Worm (Caenorhabditis elegans) whole organism, L4 larva: ENCODE results near the gene best-19.

Source experiments
- T20F7.1 ChIP-seq: fragments of 200-800 bp; sonication (Bioruptor generic); optimal IDR thresholded peaks from 2 replicates; lab custom pipeline; 2018; ENCODE audit warnings: mild to moderate bottlenecking, missing genetic modification characterization, missing compliant biosample characterization
- Y75B8A.6 ChIP-seq: fragments of 200-800 bp; sonication (Bioruptor generic); IDR thresholded peaks from 2 replicates; pipeline ENCODE4 v1.3.6; 2022; ENCODE audit warnings: missing genetic modification reagents, missing genetic modification characterization, missing compliant biosample characterization
- ZK337.2 ChIP-seq: fragments of 200-800 bp; sonication (Bioruptor generic); IDR thresholded peaks from 2 replicates; pipeline ENCODE4 v1.3.6; 2022; ENCODE audit warnings: missing genetic modification reagents, missing genetic modification characterization, missing compliant biosample characterization
- aha-1 ChIP-seq: fragments of 150-350 bp; peaks from one replicate; lab custom pipeline; 2014; ENCODE audit warnings: missing biosample characterization, missing genetic modification characterization
- attf-4 ChIP-seq: sonication (generic microtip); optimal IDR thresholded peaks from 3 replicates; lab custom pipeline; 2017; ENCODE audit warnings: missing biosample characterization, missing genetic modification characterization
- ceh-20 ChIP-seq: fragments of 200-800 bp; sonication (Bioruptor generic); IDR thresholded peaks from 2 replicates; pipeline ENCODE4 v1.3.6; 2022; ENCODE audit warnings: missing genetic modification reagents, missing genetic modification characterization, missing compliant biosample characterization
- ceh-28 ChIP-seq: fragments of 150-350 bp; optimal IDR thresholded peaks from 2 replicates; lab custom pipeline; 2014; ENCODE audit warnings: missing biosample characterization, missing genetic modification reagents, missing genetic modification characterization
- daf-12 ChIP-seq: fragments of 150-350 bp; optimal IDR thresholded peaks from 2 replicates; lab custom pipeline; 2014; ENCODE audit warnings: missing biosample characterization, missing genetic modification reagents, missing genetic modification characterization
- daf-16 ChIP-seq, 3 experiments: sonication (generic microtip); optimal IDR thresholded peaks; 2 replicates each; lab custom pipeline; 2016 to 2017; ENCODE audit warnings: missing genetic modification characterization in 3 of 3, missing genetic modification reagents in 3 of 3, mild to moderate bottlenecking in 2 of 3, missing compliant biosample characterization in 2 of 3, missing biosample characterization in 1 of 3, moderate library complexity in 1 of 3
- daf-8 ChIP-seq: fragments of 200-800 bp; sonication (Bioruptor generic); IDR thresholded peaks from 2 replicates; pipeline ENCODE4 v1.3.6; 2022; ENCODE audit warnings: missing genetic modification characterization, missing compliant biosample characterization
- dmd-9 ChIP-seq: fragments of 200-800 bp; sonication (Bioruptor generic); IDR thresholded peaks from 2 replicates; pipeline ENCODE4 v1.3.6; 2022; ENCODE audit warnings: missing genetic modification reagents, missing genetic modification characterization, missing compliant biosample characterization
- dpl-1 ChIP-seq: fragments of 150-350 bp; optimal IDR thresholded peaks from 2 replicates; lab custom pipeline; 2014; ENCODE audit warnings: missing biosample characterization, missing genetic modification reagents, missing genetic modification characterization
- dve-1 ChIP-seq: sonication (generic microtip); optimal IDR thresholded peaks from 2 replicates; lab custom pipeline; 2017; ENCODE audit warnings: antibody characterized with exemption, mild to moderate bottlenecking, missing genetic modification characterization, missing compliant biosample characterization; ENCODE audit not compliant: insufficient read depth
- fkh-10 ChIP-seq: fragments of 150-350 bp; optimal IDR thresholded peaks from 2 replicates; lab custom pipeline; 2014; ENCODE audit warnings: missing biosample characterization, missing genetic modification reagents, missing genetic modification characterization
- gei-8 ChIP-seq: fragments of 200-800 bp; sonication (Bioruptor generic); optimal IDR thresholded peaks from 2 replicates; lab custom pipeline; 2018; ENCODE audit warnings: mild to moderate bottlenecking, missing genetic modification characterization, missing compliant biosample characterization
- hlh-11 ChIP-seq: fragments of 200-800 bp; sonication (Bioruptor generic); optimal IDR thresholded peaks from 2 replicates; lab custom pipeline; 2018; ENCODE audit warnings: mild to moderate bottlenecking, missing genetic modification characterization, missing compliant biosample characterization
- lin-1 ChIP-seq: fragments of 200-800 bp; sonication (Bioruptor generic); IDR thresholded peaks from 2 replicates; pipeline ENCODE4 v1.3.6; 2022; ENCODE audit warnings: missing genetic modification reagents, missing genetic modification characterization, missing compliant biosample characterization
- lin-15B ChIP-seq: fragments of 150-350 bp; sonication (generic microtip); optimal IDR thresholded peaks from 3 replicates; lab custom pipeline; 2014; ENCODE audit warnings: missing biosample characterization, missing genetic modification characterization
- lin-29 ChIP-seq: fragments of 200-800 bp; sonication (Bioruptor generic); IDR thresholded peaks from 2 replicates; pipeline ENCODE4 v1.3.6; 2022; ENCODE audit warnings: missing genetic modification reagents, missing genetic modification characterization, missing compliant biosample characterization
- lsy-2 ChIP-seq, 2 experiments: fragments of 150-350 bp in 1 of 2; sonication (generic microtip) in 1 of 2; optimal IDR thresholded peaks; 2 replicates each; lab custom pipeline; 2014 to 2017; ENCODE audit warnings: missing biosample characterization in 2 of 2, missing genetic modification characterization in 2 of 2
- madf-5 ChIP-seq, 2 experiments: fragments of 200-800 bp; sonication (Bioruptor generic); IDR thresholded peaks; 2 replicates each; pipeline ENCODE4 v1.3.6; 2022; ENCODE audit warnings: missing compliant biosample characterization in 2 of 2, missing genetic modification characterization in 2 of 2
- madf-9 ChIP-seq: fragments of 200-800 bp; sonication (Bioruptor generic); conservative IDR thresholded peaks from 2 replicates; pipeline ENCODE4 v1.3.6; 2022; ENCODE audit warnings: missing genetic modification reagents, missing genetic modification characterization, missing compliant biosample characterization
- mdt-29 ChIP-seq: fragments of 200-800 bp; sonication (Bioruptor generic); IDR thresholded peaks from 2 replicates; pipeline ENCODE4 v1.3.6; 2022; ENCODE audit warnings: missing genetic modification reagents, missing genetic modification characterization, missing compliant biosample characterization
- mes-2 ChIP-seq: sonication (generic microtip); optimal IDR thresholded peaks from 2 replicates; lab custom pipeline; 2016; ENCODE audit warnings: missing genotype, mild to moderate bottlenecking, missing genetic modification characterization, missing compliant biosample characterization; ENCODE audit not compliant: poor library complexity, severe bottlenecking
- nhr-10 ChIP-seq: fragments of 150-350 bp; optimal IDR thresholded peaks from 2 replicates; lab custom pipeline; 2014; ENCODE audit warnings: missing biosample characterization, missing genetic modification characterization
- nhr-28 ChIP-seq: fragments of 150-350 bp; optimal IDR thresholded peaks from 2 replicates; lab custom pipeline; 2014; ENCODE audit warnings: missing biosample characterization, missing genetic modification characterization
- nhr-76 ChIP-seq: fragments of 150-350 bp; optimal IDR thresholded peaks from 2 replicates; lab custom pipeline; 2014; ENCODE audit warnings: missing biosample characterization, missing genetic modification characterization
- nhr-77 ChIP-seq: fragments of 150-350 bp; optimal IDR thresholded peaks from 2 replicates; lab custom pipeline; 2014; ENCODE audit warnings: missing biosample characterization, missing genetic modification characterization
- php-3 ChIP-seq: fragments of 200-800 bp; sonication (Bioruptor generic); IDR thresholded peaks from 2 replicates; pipeline ENCODE4 v1.3.6; 2022; ENCODE audit warnings: missing genetic modification reagents, missing genetic modification characterization, missing compliant biosample characterization
- rbr-2 ChIP-seq: sonication (generic microtip); optimal IDR thresholded peaks from 2 replicates; lab custom pipeline; 2016; ENCODE audit warnings: missing genotype, missing genetic modification characterization, missing compliant biosample characterization
- set-16 ChIP-seq: fragments of 200-800 bp; sonication (Bioruptor generic); IDR thresholded peaks from 2 replicates; pipeline ENCODE4 v1.3.6; 2022; ENCODE audit warnings: missing genetic modification reagents, missing genetic modification characterization, missing compliant biosample characterization
- spr-3 ChIP-seq: fragments of 200-800 bp; sonication (Bioruptor generic); optimal IDR thresholded peaks from 2 replicates; lab custom pipeline; 2018; ENCODE audit warnings: mild to moderate bottlenecking, missing genetic modification characterization, missing compliant biosample characterization
- tag-97 ChIP-seq: fragments of 200-800 bp; sonication (Bioruptor generic); IDR thresholded peaks from 2 replicates; pipeline ENCODE4 v1.3.6; 2022; ENCODE audit warnings: missing genetic modification characterization, missing compliant biosample characterization
- zag-1 ChIP-seq: fragments of 150-350 bp; optimal IDR thresholded peaks from 2 replicates; lab custom pipeline; 2014; ENCODE audit warnings: missing biosample characterization, missing genetic modification characterization
- ztf-11 ChIP-seq: fragments of 150-350 bp; optimal IDR thresholded peaks from 2 replicates; lab custom pipeline; 2014; ENCODE audit warnings: missing biosample characterization, missing genetic modification characterization
- ztf-7 ChIP-seq: fragments of 150-350 bp; optimal IDR thresholded peaks from 2 replicates; lab custom pipeline; 2014; ENCODE audit warnings: missing biosample characterization, missing genetic modification characterization

The best-19 gene

DNA sequence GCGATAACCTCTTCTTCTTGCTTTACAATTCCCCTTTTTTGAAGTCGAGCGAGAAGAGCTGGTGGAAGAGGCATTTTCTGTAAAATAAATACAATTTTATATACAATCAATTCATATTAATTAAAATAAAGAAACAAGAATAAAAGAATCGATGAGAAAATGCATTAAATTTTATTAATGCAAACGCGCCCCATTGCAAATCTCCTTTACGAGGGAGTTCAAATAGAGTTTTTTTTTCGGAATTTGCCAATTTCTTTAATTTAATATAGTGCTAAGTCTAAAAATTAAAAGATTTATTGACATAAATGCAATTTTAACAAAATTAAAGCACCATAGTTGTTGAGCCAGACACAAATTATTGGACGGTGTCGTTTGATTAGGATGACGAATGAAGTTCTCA, 21.8 kb upstream of the best-19 start, which contains the start of gene pqbp-1.1 (continued):
- TF ChIP-seq lsy-2 (tag; optimal IDR thresholded peaks at IDR 0.05; lab: Kevin White, UChicago) (peak in 1 of 2 experiments; percentile 76), zag-1 (tag; lab: Kevin White, UChicago) (no peak), lin-29 (GFP tag; lab: Robert Waterston, UW) (no peak), mdt-29 (GFP tag; lab: Robert Waterston, UW) (no peak), daf-12 (no peak), fkh-10 (peak; percentile 13), set-16 (GFP tag; lab: Robert Waterston, UW) (no peak), madf-9 (GFP tag; lab: Robert Waterston, UW) (no peak), lin-1 (GFP tag; lab: Robert Waterston, UW) (no peak), ztf-7 (tag; lab: Kevin White, UChicago) (no peak), rbr-2 (tag; lab: Kevin White, UChicago) (no peak), dpl-1 (peak; percentile 90)

DNA sequence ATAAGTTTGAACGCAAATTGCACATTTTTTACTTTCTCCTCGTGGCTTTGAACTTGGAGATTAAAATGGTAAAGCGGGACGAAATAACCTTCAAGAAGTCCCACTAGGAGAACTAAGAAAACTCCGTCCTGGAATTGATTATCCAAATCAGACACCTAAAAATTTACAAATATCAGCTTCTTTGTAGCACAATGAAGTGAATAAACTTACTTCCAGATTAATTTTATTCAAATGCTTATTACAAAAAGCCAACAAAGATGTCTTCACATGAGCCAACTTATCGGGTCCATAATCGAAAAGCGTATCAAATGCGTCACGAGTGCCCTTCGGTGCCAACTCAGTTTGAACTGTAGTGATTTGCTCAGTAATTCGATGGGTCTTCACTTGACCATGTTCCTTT, 21.0 kb upstream of the best-19 start:
- TF ChIP-seq zag-1 (tag; lab: Kevin White, UChicago) (no peak), ceh-28 (tag; lab: Kevin White, UChicago) (no peak), lin-15B (tag; lab: Kevin White, UChicago) (no peak), daf-8 (no peak), madf-5 (GFP tag; IDR thresholded peaks at IDR 0.05; lab: Robert Waterston, UW) (no peak), set-16 (GFP tag; lab: Robert Waterston, UW) (no peak), gei-8 (GFP tag; lab: Kevin White, UChicago) (no peak), nhr-76 (tag; lab: Kevin White, UChicago) (no peak), ztf-11 (tag; lab: Kevin White, UChicago) (no peak), nhr-77 (tag; lab: Kevin White, UChicago) (no peak), ZK337.2 (no peak), attf-4 (tag; lab: Kevin White, UChicago) (no peak), php-3 (GFP tag; lab: Robert Waterston, UW) (no peak)

- TF ChIP-seq T20F7.1 (GFP tag; lab: Kevin White, UChicago) (no peak), aha-1 (tag; lab: Kevin White, UChicago) (peak; percentile 13), tag-97 (GFP tag; lab: Robert Waterston, UW) (no peak), mdt-29 (GFP tag; lab: Robert Waterston, UW) (no peak), dve-1 (tag; lab: Kevin White, UChicago) (peak; percentile 49), hlh-11 (tag; lab: Kevin White, UChicago) (peak; percentile 37), mes-2 (peak; percentile 59), daf-16 (GFP tag; optimal IDR thresholded peaks at IDR 0.05; lab: Kevin White, UChicago) (no peak), daf-16 (tag; optimal IDR thresholded peaks at IDR 0.05; lab: Kevin White, UChicago) (peak; percentile 14), ceh-20 (no peak), dpl-1 (peak; percentile 17), ZK337.2 (no peak), nhr-28 (tag; lab: Kevin White, UChicago) (peak; percentile 4), ceh-28 (tag; lab: Kevin White, UChicago) (no peak)
These were observed 19.2 kb upstream of the best-19 start, which contains the start of gene pat-6 for ce11 chrIV:264182-264709. Gene pat-6 (minus strand): TSS chrIV:264232.

DNA sequence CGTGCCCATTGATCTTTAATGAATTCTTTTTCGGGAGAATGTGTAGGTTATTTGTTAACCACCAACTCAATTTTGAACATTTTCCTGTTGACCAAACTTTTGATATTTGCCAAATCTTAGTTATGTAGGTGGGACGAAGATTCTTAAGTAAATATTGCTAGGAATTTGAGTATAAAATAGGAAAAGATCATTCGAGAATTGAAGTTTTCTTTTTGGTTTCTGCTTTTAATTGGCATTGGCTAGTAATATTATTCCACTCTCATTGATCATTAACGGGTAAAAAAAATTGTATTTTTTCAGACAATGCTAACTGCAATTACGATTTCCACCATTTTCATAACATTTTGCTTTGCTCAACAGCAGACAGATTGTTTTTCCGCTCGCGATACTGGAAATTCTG, 17.3 kb upstream of the best-19 start, which contains the start of gene T21D12.12:
TSS of gene T21D12.12 (plus strand) at position 301 of the 400 bp plus-strand sequence.
- TF ChIP-seq aha-1 (tag; lab: Kevin White, UChicago) (no peak), spr-3 (GFP tag; lab: Kevin White, UChicago) (no peak), nhr-10 (tag; lab: Kevin White, UChicago) (no peak), Y75B8A.6 (GFP tag; lab: Robert Waterston, UW) (no peak), attf-4 (tag; lab: Kevin White, UChicago) (no peak), dmd-9 (GFP tag; lab: Robert Waterston, UW) (no peak), php-3 (GFP tag; lab: Robert Waterston, UW) (no peak)
